Worm (Caenorhabditis elegans) whole organism, mixed stage, embryonic: Measurements from ENCODE around the gene sup-37.

Experiments
- drap-1 ChIP-seq: fragments of 200-800 bp; sonication (Bioruptor generic); optimal IDR thresholded peaks from 3 replicates; lab custom pipeline; 2018; ENCODE audit warnings: mild to moderate bottlenecking, missing genetic modification characterization, missing compliant biosample characterization
- mep-1 ChIP-seq: fragments of 150-350 bp; optimal IDR thresholded peaks from 2 replicates; lab custom pipeline; 2017; ENCODE audit warnings: missing biosample characterization, missing genetic modification reagents, missing genetic modification characterization, inconsistent platforms
- nhr-12 ChIP-seq: fragments of 150-350 bp; optimal IDR thresholded peaks from 2 replicates; lab custom pipeline; 2014; ENCODE audit warnings: missing biosample characterization, missing genetic modification characterization
- nhr-237 ChIP-seq: fragments of 150-350 bp; optimal IDR thresholded peaks from 2 replicates; lab custom pipeline; 2014; ENCODE audit warnings: missing biosample characterization, missing genetic modification characterization
- nhr-76 ChIP-seq: sonication (generic microtip); optimal IDR thresholded peaks from 2 replicates; lab custom pipeline; 2017; ENCODE audit warnings: missing biosample characterization, missing genetic modification characterization
- sptf-1 ChIP-seq: sonication (generic microtip); optimal IDR thresholded peaks from 2 replicates; lab custom pipeline; 2017; ENCODE audit warnings: mild to moderate bottlenecking, missing genetic modification characterization, moderate library complexity, missing compliant biosample characterization

DNA sequence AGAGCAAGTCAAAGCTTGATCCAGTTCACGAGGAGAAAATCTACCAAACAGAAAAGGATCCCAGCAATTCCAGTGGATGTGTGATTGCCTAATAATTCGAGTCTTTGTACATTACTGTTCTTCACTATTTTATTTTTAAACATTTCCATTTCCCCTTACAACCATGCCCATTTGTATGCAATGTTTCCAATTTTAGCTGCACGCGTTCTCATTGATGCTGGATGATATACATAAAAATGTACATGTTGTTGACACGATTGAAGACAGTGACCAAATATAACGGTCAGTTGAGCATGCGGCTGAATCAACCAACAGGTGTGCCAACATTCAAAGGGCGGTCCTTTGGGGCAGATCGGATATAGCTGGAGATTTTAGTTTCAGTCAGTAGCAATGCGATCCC is 10.1 kb upstream of the sup-37 start, which contains the start of gene B0507.1:
- TF ChIP-seq nhr-237 (tag; lab: Kevin White, UChicago) (no peak), nhr-12 (no peak), mep-1 (no peak), sptf-1 (tag; lab: Kevin White, UChicago) (no peak), nhr-76 (no peak), drap-1 (no peak)
